Fruit fly (Drosophila melanogaster): ENCODE data around the gene vkg.

dm6 chr2L:5050825-5051224, 22.8 kb upstream of the vkg start, which contains the start of gene CG9121:
- TF ChIP-seq EcR (GFP tag; optimal IDR thresholded peaks at IDR 0.05) (no peak), Snoo (tag; optimal IDR thresholded peaks at IDR 0.05) (no peak), Pif1A (GFP tag; optimal IDR thresholded peaks at IDR 0.05) (no peak), fd96Ca (GFP tag; IDR thresholded peaks at IDR 0.05) (no peak)
